Comparison of ENCODE assay signal across 2 fruit fly cellular contexts in the genomic region with DNA sequence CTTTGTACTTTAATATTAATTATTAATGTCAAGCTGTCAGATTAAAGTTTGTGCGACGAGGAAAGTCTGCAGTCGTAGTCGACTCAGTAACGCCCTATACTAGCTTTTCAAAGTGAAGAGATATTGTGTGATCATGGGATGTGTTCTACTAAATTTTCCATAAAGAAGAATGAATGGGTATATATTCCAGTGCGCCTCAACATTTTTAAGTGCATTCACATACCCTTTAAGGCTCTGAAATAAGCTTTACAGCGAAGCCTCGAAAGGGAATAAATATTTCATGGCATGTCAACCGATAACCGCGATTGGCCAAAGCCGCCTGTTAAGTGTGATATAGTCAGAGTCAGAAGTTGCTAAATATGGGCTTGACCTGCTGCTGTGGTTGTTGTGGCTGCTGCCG.
TF ChIP-seq lines count a peak whose summit lies in the region.

No protein-coding gene starts in this region.

TF ChIP-seq in whole organism, embryonic, 481 proteins besides CTCF, POLR2A, EP300 and RAD21 (continued from another document and continues in another):
- TF ChIP-seq CG9876 (GFP tag; optimal IDR thresholded peaks at IDR 0.05; lab: Kevin White, UChicago): no peak
- peak; percentile 48; the same call in 2 of the 3 replicates for TF ChIP-seq dysf (GFP tag; IDR thresholded peaks at IDR 0.05; lab: Robert Waterston, UW)
- peak; percentile 29 for TF ChIP-seq CG13424 (tag; optimal IDR thresholded peaks at IDR 0.05; lab: Kevin White, UChicago)
- no peak for TF ChIP-seq ATbp (GFP tag; optimal IDR thresholded peaks at IDR 0.05; lab: Kevin White, UChicago)
- no peak for TF ChIP-seq cato (GFP tag; optimal IDR thresholded peaks at IDR 0.05; lab: Kevin White, UChicago; ENCODE audit: borderline replicate concordance)
- no peak for TF ChIP-seq Opbp (GFP tag; IDR thresholded peaks at IDR 0.05; lab: Robert Waterston, UW; ENCODE audit: partially characterized antibody)
- TF ChIP-seq CG6791 (GFP tag; IDR thresholded peaks at IDR 0.05; lab: Robert Waterston, UW; ENCODE audit: partially characterized antibody): no peak
- TF ChIP-seq lola (GFP tag; optimal IDR thresholded peaks at IDR 0.05; lab: Kevin White, UChicago): peak in 1 of 3 experiments; percentile 8
- TF ChIP-seq az2 (GFP tag; optimal IDR thresholded peaks at IDR 0.05; lab: Kevin White, UChicago): peak; percentile 6
- peak in 1 of 2 experiments; percentile 52 for TF ChIP-seq dpn (GFP tag; optimal IDR thresholded peaks at IDR 0.05; lab: Kevin White, UChicago)
- no peak for TF ChIP-seq Nf-YA (GFP tag; IDR thresholded peaks at IDR 0.05; lab: Robert Waterston, UW)
- TF ChIP-seq Med (GFP tag; lab: Kevin White, UChicago): peak; percentile 23
- TF ChIP-seq phol (tag; optimal IDR thresholded peaks at IDR 0.05; lab: Kevin White, UChicago): peak; percentile 30
- peak; percentile 47; the same call in 2 of the 3 replicates for TF ChIP-seq row (GFP tag; IDR thresholded peaks at IDR 0.05; lab: Robert Waterston, UW)
- no peak for TF ChIP-seq fd96Cb (tag; optimal IDR thresholded peaks at IDR 0.05; lab: Kevin White, UChicago)
- 0 out of 3 replicates have a peak, but pooled peaks have one; percentile 36 for TF ChIP-seq zfh1 (GFP tag; IDR thresholded peaks at IDR 0.05; lab: Robert Waterston, UW)
- TF ChIP-seq CG16779 (GFP tag; IDR thresholded peaks at IDR 0.05; lab: Robert Waterston, UW): no peak
- TF ChIP-seq esg (GFP tag; conservative IDR thresholded peaks at IDR 0.05; lab: Robert Waterston, UW): peak; percentile 41; the same call in 1 of the 2 replicates
- TF ChIP-seq CG8290 (GFP tag; optimal IDR thresholded peaks at IDR 0.05; lab: Kevin White, UChicago): no peak
- peak in 1 of 2 experiments; percentile 36 for TF ChIP-seq CG8290 (tag; optimal IDR thresholded peaks at IDR 0.05; lab: Kevin White, UChicago)
- no peak for TF ChIP-seq Myb (GFP tag; optimal IDR thresholded peaks at IDR 0.05; lab: Kevin White, UChicago)
- TF ChIP-seq pzg (GFP tag; optimal IDR thresholded peaks at IDR 0.05; lab: Kevin White, UChicago): no peak
- no peak for TF ChIP-seq CG12659 (GFP tag; optimal IDR thresholded peaks at IDR 0.05; lab: Kevin White, UChicago)
- TF ChIP-seq CG10274 (GFP tag; optimal IDR thresholded peaks at IDR 0.05; lab: Kevin White, UChicago): peak; percentile 74
- TF ChIP-seq CoRest (tag; optimal IDR thresholded peaks at IDR 0.05; lab: Kevin White, UChicago): peak; percentile 39
- peak; percentile 43 for TF ChIP-seq zfh2 (GFP tag; optimal IDR thresholded peaks at IDR 0.05; lab: Kevin White, UChicago)
- TF ChIP-seq gcm2 (GFP tag; optimal IDR thresholded peaks at IDR 0.05; lab: Kevin White, UChicago): no peak
- no peak for TF ChIP-seq Fer2 (tag; optimal IDR thresholded peaks at IDR 0.05; lab: Kevin White, UChicago)
- peak; percentile 49 for TF ChIP-seq Oli (tag; optimal IDR thresholded peaks at IDR 0.05; lab: Kevin White, UChicago)
- TF ChIP-seq sens (GFP tag; lab: Kevin White, UChicago): peak; percentile 75
- no peak for TF ChIP-seq CkIIα-i1 (GFP tag; IDR thresholded peaks at IDR 0.05; lab: Robert Waterston, UW)
- TF ChIP-seq CG18619 (GFP tag; optimal IDR thresholded peaks at IDR 0.05; lab: Kevin White, UChicago): peak; percentile 13
- TF ChIP-seq Sox100B (GFP tag; optimal IDR thresholded peaks at IDR 0.05; lab: Kevin White, UChicago): no peak
- no peak for TF ChIP-seq ems (GFP tag; optimal IDR thresholded peaks at IDR 0.05; lab: Kevin White, UChicago)
- no peak for TF ChIP-seq vfl (GFP tag; optimal IDR thresholded peaks at IDR 0.05; lab: Kevin White, UChicago)
- TF ChIP-seq fru (optimal IDR thresholded peaks at IDR 0.05; lab: Kevin White, UChicago): no peak
- no peak for TF ChIP-seq Stat92E (GFP tag; optimal IDR thresholded peaks at IDR 0.05; lab: Kevin White, UChicago)
- peak; percentile 51 for TF ChIP-seq lmd (GFP tag; IDR thresholded peaks at IDR 0.05; lab: Robert Waterston, UW)
- peak; percentile 35 for TF ChIP-seq Chrac-16 (GFP tag; optimal IDR thresholded peaks at IDR 0.05; lab: Kevin White, UChicago)
- peak; percentile 27 for TF ChIP-seq pnt (GFP tag; optimal IDR thresholded peaks at IDR 0.05; lab: Kevin White, UChicago)
- TF ChIP-seq CG13775 (GFP tag; optimal IDR thresholded peaks at IDR 0.05; lab: Kevin White, UChicago): no peak
- TF ChIP-seq CG1603 (tag; optimal IDR thresholded peaks at IDR 0.05; lab: Kevin White, UChicago): peak; percentile 51
- TF ChIP-seq Meics (GFP tag; optimal IDR thresholded peaks at IDR 0.05; lab: Kevin White, UChicago): no peak
- peak; percentile 22 for TF ChIP-seq CG12942 (GFP tag; optimal IDR thresholded peaks at IDR 0.05; lab: Kevin White, UChicago)
- peak; percentile 61 for TF ChIP-seq gem (tag; optimal IDR thresholded peaks at IDR 0.05; lab: Kevin White, UChicago)
- no peak for TF ChIP-seq zf30C (GFP tag; optimal IDR thresholded peaks at IDR 0.05; lab: Kevin White, UChicago)
- TF ChIP-seq Hsf (GFP tag; optimal IDR thresholded peaks at IDR 0.05; lab: Kevin White, UChicago): peak; percentile 2
- TF ChIP-seq caup (GFP tag; optimal IDR thresholded peaks at IDR 0.05; lab: Kevin White, UChicago; ENCODE audit: severe bottlenecking): no peak
- TF ChIP-seq Mad (GFP tag; optimal IDR thresholded peaks at IDR 0.05; lab: Kevin White, UChicago): no peak
- TF ChIP-seq CG17361 (GFP tag; IDR thresholded peaks at IDR 0.05; lab: Robert Waterston, UW): 0 out of 3 replicates have a peak, but pooled peaks have one; percentile 24
- no peak for TF ChIP-seq CG14050 (GFP tag; IDR thresholded peaks at IDR 0.05; lab: Robert Waterston, UW)
- TF ChIP-seq Ssrp (tag; optimal IDR thresholded peaks at IDR 0.05; lab: Kevin White, UChicago): peak; percentile 38
- no peak for TF ChIP-seq gro (GFP tag; optimal IDR thresholded peaks at IDR 0.05; lab: Kevin White, UChicago)
- no peak for TF ChIP-seq oc (tag; optimal IDR thresholded peaks at IDR 0.05; lab: Kevin White, UChicago)
- TF ChIP-seq ssp (GFP tag; IDR thresholded peaks at IDR 0.05; lab: Robert Waterston, UW): peak; percentile 25; the same call in 1 of the 2 replicates
- TF ChIP-seq Atf3 (GFP tag; optimal IDR thresholded peaks at IDR 0.05; lab: Kevin White, UChicago): no peak
- 0 out of 2 replicates have a peak, but pooled peaks have one; percentile 19 for TF ChIP-seq CG17328 (GFP tag; IDR thresholded peaks at IDR 0.05; lab: Robert Waterston, UW)
- TF ChIP-seq tgo (GFP tag; IDR thresholded peaks at IDR 0.05; lab: Robert Waterston, UW): peak; percentile 30; the same call in 2 of the 3 replicates
- TF ChIP-seq Side (GFP tag; optimal IDR thresholded peaks at IDR 0.05; lab: Kevin White, UChicago): no peak
- no peak for TF ChIP-seq CG17802 (tag; optimal IDR thresholded peaks at IDR 0.05; lab: Kevin White, UChicago)
- TF ChIP-seq nmo (GFP tag; optimal IDR thresholded peaks at IDR 0.05; lab: Kevin White, UChicago): peak; percentile 8
- no peak for TF ChIP-seq Optix (GFP tag; IDR thresholded peaks at IDR 0.05; lab: Robert Waterston, UW)
- TF ChIP-seq TFAM (GFP tag; optimal IDR thresholded peaks at IDR 0.05; lab: Kevin White, UChicago): no peak

TF ChIP-seq in whole organism, prepupa, 60 proteins besides CTCF, POLR2A, EP300 and RAD21 (continued from another document):
- TF ChIP-seq CG8632 (GFP tag; optimal IDR thresholded peaks at IDR 0.05; lab: Kevin White, UChicago) (peak; percentile 0), CG4318 (GFP tag; optimal IDR thresholded peaks at IDR 0.05; lab: Kevin White, UChicago) (no peak), CG31627 (GFP tag; optimal IDR thresholded peaks at IDR 0.05; lab: Kevin White, UChicago) (peak; percentile 64), pdm3 (GFP tag; optimal IDR thresholded peaks at IDR 0.05; lab: Kevin White, UChicago) (peak; percentile 43), CG34406 (GFP tag; optimal IDR thresholded peaks at IDR 0.05; lab: Kevin White, UChicago) (peak; percentile 41), Sox102F (GFP tag; optimal IDR thresholded peaks at IDR 0.05; lab: Kevin White, UChicago) (peak; percentile 46), CG11902 (GFP tag; optimal IDR thresholded peaks at IDR 0.05; lab: Kevin White, UChicago) (peak; percentile 42), Sox15 (GFP tag; optimal IDR thresholded peaks at IDR 0.05; lab: Kevin White, UChicago) (peak; percentile 44), CG6808 (GFP tag; optimal IDR thresholded peaks at IDR 0.05; lab: Kevin White, UChicago) (no peak), Eip78C (GFP tag; lab: Kevin White, UChicago) (peak; percentile 88), Sox14 (GFP tag; optimal IDR thresholded peaks at IDR 0.05; lab: Kevin White, UChicago) (peak; percentile 22), CG1621 (tag; optimal IDR thresholded peaks at IDR 0.05; lab: Kevin White, UChicago) (no peak), lz (GFP tag; optimal IDR thresholded peaks at IDR 0.05; lab: Kevin White, UChicago) (peak; percentile 62), CG11762 (GFP tag; optimal IDR thresholded peaks at IDR 0.05; lab: Kevin White, UChicago; ENCODE audit: insufficient read depth) (no peak), OdsH (GFP tag; optimal IDR thresholded peaks at IDR 0.05; lab: Kevin White, UChicago) (peak; percentile 27), eg (GFP tag; IDR thresholded peaks at IDR 0.05; lab: Robert Waterston, UW) (no peak), Ets96B (tag; optimal IDR thresholded peaks at IDR 0.05; lab: Kevin White, UChicago) (no peak), Ets21C (GFP tag; optimal IDR thresholded peaks at IDR 0.05; lab: Kevin White, UChicago) (peak; percentile 25), CG6163 (GFP tag; IDR thresholded peaks at IDR 0.05; lab: Robert Waterston, UW) (no peak; the same call in 2 of the 3 replicates), CG10669 (GFP tag; optimal IDR thresholded peaks at IDR 0.05; lab: Kevin White, UChicago) (peak; percentile 16), vri (GFP tag; optimal IDR thresholded peaks at IDR 0.05; lab: Kevin White, UChicago) (no peak), salr (GFP tag; optimal IDR thresholded peaks at IDR 0.05; lab: Kevin White, UChicago) (peak in 1 of 2 experiments; percentile 33), CG6276 (GFP tag; optimal IDR thresholded peaks at IDR 0.05; lab: Kevin White, UChicago) (no peak), fd59A (GFP tag; optimal IDR thresholded peaks at IDR 0.05; lab: Kevin White, UChicago) (peak; percentile 12), svp (GFP tag; lab: Kevin White, UChicago) (peak; percentile 79), CG7368 (GFP tag; optimal IDR thresholded peaks at IDR 0.05; lab: Kevin White, UChicago) (peak; percentile 41), Met (GFP tag; optimal IDR thresholded peaks at IDR 0.05; lab: Kevin White, UChicago) (peak; percentile 59), Hr39 (GFP tag; optimal IDR thresholded peaks at IDR 0.05; lab: Kevin White, UChicago) (peak; percentile 66)
